Fruit fly (Drosophila melanogaster): ENCODE measurements around the gene CG3726.

CG3726 gene

dm6 chrX:5894529-5895487 lies 22.1 kb upstream of the CG3726 start:
- TF ChIP-seq ss (GFP tag; optimal IDR thresholded peaks at IDR 0.05), result peak in 1 of 2 experiments; percentile 27
- TF ChIP-seq Gug (GFP tag; IDR thresholded peaks at IDR 0.05), result no peak
- TF ChIP-seq vri (GFP tag; optimal IDR thresholded peaks at IDR 0.05), result no peak
- peak; percentile 48 for TF ChIP-seq fkh (GFP tag; optimal IDR thresholded peaks at IDR 0.05)
- TF ChIP-seq CG6854 (GFP tag; optimal IDR thresholded peaks at IDR 0.05), result no peak
- TF ChIP-seq CG1621 (tag; optimal IDR thresholded peaks at IDR 0.05), result no peak
- peak; percentile 35 for TF ChIP-seq CG10631 (GFP tag; optimal IDR thresholded peaks at IDR 0.05)
- no peak for TF ChIP-seq CG11294 (GFP tag; IDR thresholded peaks at IDR 0.05)
- TF ChIP-seq pdm3 (GFP tag; optimal IDR thresholded peaks at IDR 0.05), result peak; percentile 5
- TF ChIP-seq CG6792 (GFP tag; optimal IDR thresholded peaks at IDR 0.05), result peak; percentile 42
- TF ChIP-seq lz (GFP tag; optimal IDR thresholded peaks at IDR 0.05), result peak; percentile 4
- no peak for TF ChIP-seq dsx (GFP tag; optimal IDR thresholded peaks at IDR 0.05; ENCODE audit: poor library complexity, severe bottlenecking)
- peak; percentile 15 for TF ChIP-seq Hr39 (GFP tag; optimal IDR thresholded peaks at IDR 0.05)
- peak; percentile 16 for TF ChIP-seq Met (GFP tag; optimal IDR thresholded peaks at IDR 0.05)
- TF ChIP-seq topi (GFP tag; optimal IDR thresholded peaks at IDR 0.05), result no peak
- peak; percentile 16 for TF ChIP-seq Ets96B (tag; optimal IDR thresholded peaks at IDR 0.05)
- TF ChIP-seq CG7368 (GFP tag; optimal IDR thresholded peaks at IDR 0.05), result no peak
- TF ChIP-seq CG11762 (GFP tag; optimal IDR thresholded peaks at IDR 0.05; ENCODE audit: insufficient read depth), result no peak
- no peak for TF ChIP-seq Blimp-1 (GFP tag; optimal IDR thresholded peaks at IDR 0.05)
- TF ChIP-seq Eip93F (GFP tag; optimal IDR thresholded peaks at IDR 0.05), result no peak
- peak; percentile 23 for TF ChIP-seq fd59A (GFP tag; optimal IDR thresholded peaks at IDR 0.05)
- TF ChIP-seq acj6 (GFP tag; optimal IDR thresholded peaks at IDR 0.05), result peak; percentile 25
- no peak for TF ChIP-seq Hr38 (GFP tag; optimal IDR thresholded peaks at IDR 0.05)
- peak; percentile 23 for TF ChIP-seq CG31627 (GFP tag; optimal IDR thresholded peaks at IDR 0.05)
- no peak for TF ChIP-seq fd85E (GFP tag; optimal IDR thresholded peaks at IDR 0.05)
- TF ChIP-seq esn (GFP tag; optimal IDR thresholded peaks at IDR 0.05), result peak; percentile 39
- peak; percentile 42; the same call in 2 of the 3 replicates for TF ChIP-seq CG6163 (GFP tag; IDR thresholded peaks at IDR 0.05)
- TF ChIP-seq salr (GFP tag; optimal IDR thresholded peaks at IDR 0.05), result peak in 1 of 2 experiments; percentile 9
- peak; percentile 12 for TF ChIP-seq spab (GFP tag; optimal IDR thresholded peaks at IDR 0.05)
- no peak for TF ChIP-seq CG11902 (GFP tag; optimal IDR thresholded peaks at IDR 0.05)
- TF ChIP-seq CG15336 (GFP tag; IDR thresholded peaks at IDR 0.05), result peak; percentile 38; the same call in 1 of the 2 replicates
- TF ChIP-seq svp (GFP tag), result peak; percentile 68
- TF ChIP-seq Ets21C (GFP tag; optimal IDR thresholded peaks at IDR 0.05), result no peak
- no peak for TF ChIP-seq CG9139 (GFP tag; optimal IDR thresholded peaks at IDR 0.05)
- no peak for TF ChIP-seq Lpt (GFP tag; optimal IDR thresholded peaks at IDR 0.05)
- TF ChIP-seq CG16779 (tag; optimal IDR thresholded peaks at IDR 0.05), result no peak
- TF ChIP-seq net (GFP tag; optimal IDR thresholded peaks at IDR 0.05), result peak; percentile 26
- peak; percentile 11 for TF ChIP-seq CG4318 (GFP tag; optimal IDR thresholded peaks at IDR 0.05)
- peak; percentile 41 for TF ChIP-seq CG32006 (GFP tag; optimal IDR thresholded peaks at IDR 0.05)
- TF ChIP-seq Sox102F (GFP tag; optimal IDR thresholded peaks at IDR 0.05), result peak; percentile 4
- peak; percentile 17 for TF ChIP-seq Hr4 (GFP tag; optimal IDR thresholded peaks at IDR 0.05)
- no peak for TF ChIP-seq CG6808 (GFP tag; optimal IDR thresholded peaks at IDR 0.05)
- peak; percentile 86 for TF ChIP-seq Eip78C (GFP tag)
- no peak for TF ChIP-seq CG8632 (GFP tag; optimal IDR thresholded peaks at IDR 0.05)
- TF ChIP-seq Eip75B (GFP tag; optimal IDR thresholded peaks at IDR 0.05), result no peak
- TF ChIP-seq eg (GFP tag; IDR thresholded peaks at IDR 0.05), result peak; percentile 28; the same call in 1 of the 3 replicates
- TF ChIP-seq dac (GFP tag; optimal IDR thresholded peaks at IDR 0.05), result no peak
- no peak for TF ChIP-seq CG8119 (GFP tag; IDR thresholded peaks at IDR 0.05)
- peak; percentile 6 for TF ChIP-seq CG6276 (GFP tag; optimal IDR thresholded peaks at IDR 0.05)

Data from whole organism, prepupa.